Worm (Caenorhabditis elegans): ENCODE results near the gene R06F6.12.

ce11 chrII:10805437-10805836 is 18.4 kb downstream of the R06F6.12 start, which contains the start of gene ceh-62:
- TF ChIP-seq lsy-2 (tag; optimal IDR thresholded peaks at IDR 0.05), result no peak
- no peak for TF ChIP-seq ces-1 (GFP tag; optimal IDR thresholded peaks at IDR 0.05)
- no peak for TF ChIP-seq sptf-1 (tag; optimal IDR thresholded peaks at IDR 0.05)
- TF ChIP-seq elt-3 (tag; optimal IDR thresholded peaks at IDR 0.05), result no peak
- TF ChIP-seq mep-1 (tag; optimal IDR thresholded peaks at IDR 0.05), result no peak
- no peak for TF ChIP-seq nhr-237 (tag; optimal IDR thresholded peaks at IDR 0.05)
- no peak for TF ChIP-seq nhr-28 (tag; optimal IDR thresholded peaks at IDR 0.05)
- no peak for TF ChIP-seq mls-2 (tag; optimal IDR thresholded peaks at IDR 0.05)
- TF ChIP-seq unc-39 (tag; optimal IDR thresholded peaks at IDR 0.05), result no peak
- TF ChIP-seq unc-120 (tag; optimal IDR thresholded peaks at IDR 0.05; ENCODE audit: poor library complexity, severe bottlenecking), result no peak
- TF ChIP-seq nhr-76 (tag; optimal IDR thresholded peaks at IDR 0.05), result no peak
- no peak for TF ChIP-seq ztf-11 (tag; optimal IDR thresholded peaks at IDR 0.05)
- no peak for TF ChIP-seq snpc-4 (tag; optimal IDR thresholded peaks at IDR 0.05)
- TF ChIP-seq unc-62 (GFP tag; optimal IDR thresholded peaks at IDR 0.05), result no peak
